Worm (Caenorhabditis elegans) whole organism, L4 larva: ENCODE data around the gene oig-8.

Experiments
- D1046.2 ChIP-seq: fragments of 200-800 bp; sonication (Bioruptor generic); IDR thresholded peaks from 2 replicates; pipeline ENCODE4 v1.3.6; 2022; ENCODE audit warnings: missing genetic modification characterization, missing compliant biosample characterization
- T26A8.4 ChIP-seq: fragments of 200-800 bp; sonication (Bioruptor generic); IDR thresholded peaks from 2 replicates; pipeline ENCODE4 v1.3.6; 2022; ENCODE audit warnings: missing genetic modification characterization, missing compliant biosample characterization
- Y105C5A.15 ChIP-seq: fragments of 200-800 bp; sonication (Bioruptor generic); IDR thresholded peaks from 2 replicates; pipeline ENCODE4 v1.3.6; 2022; ENCODE audit warnings: missing genetic modification characterization, missing compliant biosample characterization
- Y48G9A.11 ChIP-seq: fragments of 200-800 bp; sonication (Bioruptor generic); IDR thresholded peaks from 2 replicates; pipeline ENCODE4 v1.3.6; 2022; ENCODE audit warnings: missing genetic modification reagents, missing genetic modification characterization, missing compliant biosample characterization
- Y75B8A.6 ChIP-seq: fragments of 200-800 bp; sonication (Bioruptor generic); IDR thresholded peaks from 2 replicates; pipeline ENCODE4 v1.3.6; 2022; ENCODE audit warnings: missing genetic modification reagents, missing genetic modification characterization, missing compliant biosample characterization
- aha-1 ChIP-seq: fragments of 150-350 bp; peaks from one replicate; lab custom pipeline; 2014; ENCODE audit warnings: missing biosample characterization, missing genetic modification characterization
- aly-2 ChIP-seq: sonication (generic microtip); optimal IDR thresholded peaks from 2 replicates; lab custom pipeline; 2018; ENCODE audit warnings: missing biosample characterization, missing genetic modification characterization
- ama-1 ChIP-seq: fragments of 150-350 bp; optimal IDR thresholded peaks from 2 replicates; lab custom pipeline; 2014; ENCODE audit warnings: inconsistent platforms, mixed read lengths
- arid-1 ChIP-seq: fragments of 200-800 bp; sonication (Bioruptor generic); conservative IDR thresholded peaks from 2 replicates; pipeline ENCODE4 v1.3.6; 2022; ENCODE audit warnings: missing genetic modification reagents, missing genetic modification characterization, missing compliant biosample characterization
- ceh-62 ChIP-seq: sonication (generic microtip); optimal IDR thresholded peaks from 2 replicates; lab custom pipeline; 2017; ENCODE audit warnings: missing biosample characterization, missing genetic modification characterization
- ces-1 ChIP-seq: fragments of 150-350 bp; sonication (generic microtip); optimal IDR thresholded peaks from 4 replicates; lab custom pipeline; 2014; ENCODE audit warnings: missing biosample characterization, missing genetic modification reagents, missing genetic modification characterization
- cey-2 ChIP-seq: sonication (generic microtip); optimal IDR thresholded peaks from 3 replicates; lab custom pipeline; 2017; ENCODE audit warnings: missing genetic modification characterization, mild to moderate bottlenecking, missing compliant biosample characterization, antibody characterized with exemption, borderline replicate concordance; ENCODE audit not compliant: insufficient read depth
- ctbp-1 ChIP-seq: fragments of 200-800 bp; sonication (Bioruptor generic); IDR thresholded peaks from 2 replicates; pipeline ENCODE4 v1.3.6; 2022; ENCODE audit warnings: missing genetic modification reagents, missing genetic modification characterization, missing compliant biosample characterization
- dmd-9 ChIP-seq: fragments of 200-800 bp; sonication (Bioruptor generic); IDR thresholded peaks from 2 replicates; pipeline ENCODE4 v1.3.6; 2022; ENCODE audit warnings: missing genetic modification reagents, missing genetic modification characterization, missing compliant biosample characterization
- dpl-1 ChIP-seq: fragments of 150-350 bp; optimal IDR thresholded peaks from 2 replicates; lab custom pipeline; 2014; ENCODE audit warnings: missing biosample characterization, missing genetic modification reagents, missing genetic modification characterization
- egl-27 ChIP-seq: sonication (generic microtip); optimal IDR thresholded peaks from 3 replicates; lab custom pipeline; 2017; ENCODE audit warnings: missing biosample characterization, missing genetic modification reagents, missing genetic modification characterization
- fkh-10 ChIP-seq: fragments of 150-350 bp; optimal IDR thresholded peaks from 2 replicates; lab custom pipeline; 2014; ENCODE audit warnings: missing biosample characterization, missing genetic modification reagents, missing genetic modification characterization
- fos-1 ChIP-seq: fragments of 150-350 bp; optimal IDR thresholded peaks from 2 replicates; lab custom pipeline; 2014; ENCODE audit warnings: missing biosample characterization, missing genetic modification characterization
- hif-1 ChIP-seq, 2 experiments: sonication (generic microtip); optimal IDR thresholded peaks; 2 replicates each; lab custom pipeline; 2016 to 2017; ENCODE audit warnings: missing compliant biosample characterization in 2 of 2, missing genetic modification characterization in 2 of 2, missing genetic modification reagents in 2 of 2, missing genotype in 2 of 2, mild to moderate bottlenecking in 1 of 2
- hlh-11 ChIP-seq: fragments of 200-800 bp; sonication (Bioruptor generic); optimal IDR thresholded peaks from 2 replicates; lab custom pipeline; 2018; ENCODE audit warnings: mild to moderate bottlenecking, missing genetic modification characterization, missing compliant biosample characterization
- hmg-1.1 ChIP-seq: fragments of 200-800 bp; sonication (Bioruptor generic); IDR thresholded peaks from 2 replicates; pipeline ENCODE4 v1.3.6; 2022; ENCODE audit warnings: missing genetic modification reagents, missing genetic modification characterization, missing compliant biosample characterization
- lin-38 ChIP-seq: fragments of 200-800 bp; sonication (Bioruptor generic); IDR thresholded peaks from 2 replicates; pipeline ENCODE4 v1.3.6; 2022; ENCODE audit warnings: missing genetic modification reagents, missing genetic modification characterization, missing compliant biosample characterization
- mep-1 ChIP-seq: fragments of 150-350 bp; sonication (generic microtip); optimal IDR thresholded peaks from 3 replicates; lab custom pipeline; 2014; ENCODE audit warnings: missing biosample characterization, missing genetic modification characterization
- mes-2 ChIP-seq: sonication (generic microtip); optimal IDR thresholded peaks from 2 replicates; lab custom pipeline; 2016; ENCODE audit warnings: missing genotype, mild to moderate bottlenecking, missing genetic modification characterization, missing compliant biosample characterization; ENCODE audit not compliant: poor library complexity, severe bottlenecking
- mxl-2 ChIP-seq: fragments of 200-800 bp; sonication (Bioruptor generic); conservative IDR thresholded peaks from 2 replicates; pipeline ENCODE4 v1.3.6; 2022; ENCODE audit warnings: missing genetic modification reagents, missing genetic modification characterization, missing compliant biosample characterization
- nhr-102 ChIP-seq: sonication (generic microtip); optimal IDR thresholded peaks from 2 replicates; lab custom pipeline; 2016; ENCODE audit warnings: mild to moderate bottlenecking, missing genetic modification characterization, moderate library complexity, missing compliant biosample characterization
- nhr-25 ChIP-seq: sonication (generic microtip); optimal IDR thresholded peaks from 2 replicates; lab custom pipeline; 2017; ENCODE audit warnings: missing genetic modification characterization, mild to moderate bottlenecking, missing compliant biosample characterization, antibody characterized with exemption, moderate library complexity, borderline replicate concordance; ENCODE audit not compliant: insufficient read depth
- nhr-42 ChIP-seq: fragments of 200-800 bp; sonication (Bioruptor generic); IDR thresholded peaks from 2 replicates; pipeline ENCODE4 v1.3.6; 2022; ENCODE audit warnings: missing genetic modification characterization, missing compliant biosample characterization
- nhr-6 ChIP-seq: fragments of 150-350 bp; optimal IDR thresholded peaks from 2 replicates; lab custom pipeline; 2014; ENCODE audit warnings: missing biosample characterization, missing genetic modification characterization
- php-3 ChIP-seq: fragments of 200-800 bp; sonication (Bioruptor generic); IDR thresholded peaks from 2 replicates; pipeline ENCODE4 v1.3.6; 2022; ENCODE audit warnings: missing genetic modification reagents, missing genetic modification characterization, missing compliant biosample characterization
- pqm-1 ChIP-seq: sonication (generic microtip); optimal IDR thresholded peaks from 2 replicates; lab custom pipeline; 2017; ENCODE audit warnings: missing biosample characterization, missing genetic modification characterization
- saeg-2 ChIP-seq: fragments of 200-800 bp; sonication (Bioruptor generic); IDR thresholded peaks from 2 replicates; pipeline ENCODE4 v1.3.6; 2022; ENCODE audit warnings: missing genetic modification reagents, missing genetic modification characterization, missing compliant biosample characterization
- set-16 ChIP-seq: fragments of 200-800 bp; sonication (Bioruptor generic); IDR thresholded peaks from 2 replicates; pipeline ENCODE4 v1.3.6; 2022; ENCODE audit warnings: missing genetic modification reagents, missing genetic modification characterization, missing compliant biosample characterization
- snpc-1.2 ChIP-seq: fragments of 200-800 bp; sonication (Bioruptor generic); IDR thresholded peaks from 2 replicates; pipeline ENCODE4 v1.3.6; 2022; ENCODE audit warnings: missing genetic modification reagents, missing genetic modification characterization, missing compliant biosample characterization
- snpc-4 ChIP-seq: fragments of 150-350 bp; optimal IDR thresholded peaks from 2 replicates; lab custom pipeline; 2014; ENCODE audit warnings: missing biosample characterization, missing genetic modification characterization
- spr-1 ChIP-seq: sonication (generic microtip); optimal IDR thresholded peaks from 2 replicates; lab custom pipeline; 2016; ENCODE audit warnings: mild to moderate bottlenecking, missing genetic modification characterization, missing compliant biosample characterization
- zag-1 ChIP-seq: fragments of 150-350 bp; optimal IDR thresholded peaks from 2 replicates; lab custom pipeline; 2014; ENCODE audit warnings: missing biosample characterization, missing genetic modification characterization

The oig-8 gene

DNA sequence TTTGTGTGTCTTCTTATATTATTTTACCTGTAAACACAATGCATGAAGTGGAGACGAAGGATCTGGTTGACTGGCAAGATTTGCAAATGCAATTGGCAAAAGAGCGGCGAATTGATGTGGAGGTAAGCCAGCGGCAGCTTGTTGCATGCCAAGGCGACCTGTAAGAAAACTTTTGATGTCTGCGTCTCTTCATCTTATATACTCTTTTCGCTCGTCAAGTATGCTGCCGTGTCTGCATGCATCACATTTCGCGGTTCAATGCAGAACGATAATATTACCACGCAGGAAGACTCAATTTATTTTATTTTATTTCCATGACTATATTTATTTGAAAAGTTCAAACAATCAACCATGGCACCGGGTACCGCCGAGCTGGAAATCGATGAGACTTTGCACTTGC lies 48.0 kb downstream of the oig-8 start, which contains the start of gene vps-33.2 (continued):
- TF ChIP-seq aly-2 (tag; lab: Kevin White, UChicago), result no peak
- TF ChIP-seq nhr-42 (GFP tag; lab: Robert Waterston, UW), result no peak
- no peak for TF ChIP-seq arid-1 (GFP tag; lab: Robert Waterston, UW)
- TF ChIP-seq dpl-1, result no peak
- TF ChIP-seq aha-1 (tag; lab: Kevin White, UChicago), result peak; percentile 21
- TF ChIP-seq Y105C5A.15 (GFP tag; lab: Robert Waterston, UW), result no peak
- no peak for TF ChIP-seq ces-1 (GFP tag; lab: Kevin White, UChicago)
- no peak for TF ChIP-seq Y75B8A.6 (GFP tag; lab: Robert Waterston, UW)
- no peak for TF ChIP-seq T26A8.4 (GFP tag; lab: Robert Waterston, UW)
- no peak for TF ChIP-seq fkh-10 (GFP tag; lab: Kevin White, UChicago)
- TF ChIP-seq pqm-1 (tag; lab: Kevin White, UChicago), result no peak
- no peak for TF ChIP-seq mxl-2
- no peak for TF ChIP-seq saeg-2 (GFP tag; lab: Robert Waterston, UW)
- no peak for TF ChIP-seq ceh-62 (tag; lab: Kevin White, UChicago)
- TF ChIP-seq cey-2 (tag; lab: Kevin White, UChicago), result no peak
- no peak for TF ChIP-seq ctbp-1 (GFP tag; lab: Robert Waterston, UW)
- TF ChIP-seq nhr-25 (tag; lab: Kevin White, UChicago), result no peak
- TF ChIP-seq fos-1 (tag; lab: Kevin White, UChicago), result no peak
- TF ChIP-seq hlh-11, result peak; percentile 10
- no peak for TF ChIP-seq ama-1 (lab: Kevin White, UChicago)
- peak; percentile 50 for TF ChIP-seq hmg-1.1
- no peak for TF ChIP-seq set-16
- TF ChIP-seq nhr-6 (tag; lab: Kevin White, UChicago), result peak; percentile 35
- no peak for TF ChIP-seq hif-1 (tag; optimal IDR thresholded peaks at IDR 0.05; lab: Kevin White, UChicago)
- TF ChIP-seq D1046.2 (GFP tag; lab: Robert Waterston, UW), result no peak
- no peak for TF ChIP-seq egl-27 (tag; lab: Kevin White, UChicago)
- TF ChIP-seq Y48G9A.11 (GFP tag; lab: Robert Waterston, UW), result no peak

ce11 chrII:6598050-6598449 lies 50.9 kb downstream of the oig-8 start, which contains the start of gene dnj-8:
TSS of gene dnj-8 (minus strand) at chrII:6598080.
- TF ChIP-seq ama-1 (lab: Kevin White, UChicago), result peak; percentile 52
- TF ChIP-seq zag-1, result no peak
- TF ChIP-seq lin-38, result 0 out of 2 replicates have a peak, but pooled peaks have one; percentile 12
- peak; percentile 44 for TF ChIP-seq mes-2 (tag; lab: Kevin White, UChicago)
- peak; percentile 2 for TF ChIP-seq mep-1 (tag; lab: Kevin White, UChicago)
- TF ChIP-seq nhr-102 (tag; lab: Kevin White, UChicago), result no peak
- no peak for TF ChIP-seq dmd-9
- TF ChIP-seq, all 104 proteins: peak for 4

- TF ChIP-seq php-3 (GFP tag; lab: Robert Waterston, UW), result no peak
- TF ChIP-seq snpc-4, result no peak
- 0 out of 2 replicates have a peak, but pooled peaks have one; percentile 30 for TF ChIP-seq snpc-1.2
- no peak for TF ChIP-seq dpl-1
- no peak for TF ChIP-seq spr-1
Measured at ce11 chrII:6597507-6597906, 51.4 kb downstream of the oig-8 start.
